Worm (Caenorhabditis elegans) whole organism, midembryonic: ENCODE data around the gene F56C4.1.

Source experiments
- T22C8.4 ChIP-seq: fragments of 200-800 bp; sonication (Bioruptor generic); IDR thresholded peaks from 2 replicates; pipeline ENCODE4 v1.3.6; 2022; ENCODE audit warnings: missing genetic modification characterization, missing compliant biosample characterization
- cog-1 ChIP-seq: sonication (generic microtip); optimal IDR thresholded peaks from 2 replicates; lab custom pipeline; 2016; ENCODE audit warnings: missing genetic modification characterization, missing compliant biosample characterization
- flt-1 ChIP-seq: fragments of 200-800 bp; sonication (Bioruptor generic); IDR thresholded peaks from 2 replicates; pipeline ENCODE4 v1.3.6; 2022; ENCODE audit warnings: missing genetic modification characterization, missing compliant biosample characterization
- klf-2 ChIP-seq: fragments of 200-800 bp; sonication (Bioruptor generic); conservative IDR thresholded peaks from 2 replicates; pipeline ENCODE4 v1.3.6; 2022; ENCODE audit warnings: missing genetic modification reagents, missing genetic modification characterization, missing compliant biosample characterization
- med-1 ChIP-seq: sonication (generic microtip); optimal IDR thresholded peaks from 2 replicates; lab custom pipeline; 2017; ENCODE audit warnings: missing genetic modification characterization, mild to moderate bottlenecking, missing compliant biosample characterization, antibody characterized with exemption, missing genetic modification reagents; ENCODE audit not compliant: insufficient read depth
- ref-1 ChIP-seq: fragments of 200-800 bp; sonication (Bioruptor generic); conservative IDR thresholded peaks from 2 replicates; pipeline ENCODE4 v1.3.6; 2022; ENCODE audit warnings: missing genetic modification reagents, missing genetic modification characterization, missing compliant biosample characterization
- tab-1 ChIP-seq: fragments of 200-800 bp; sonication (Bioruptor generic); IDR thresholded peaks from 2 replicates; pipeline ENCODE4 v1.3.6; 2022; ENCODE audit warnings: missing genetic modification characterization, missing compliant biosample characterization
- ztf-23 ChIP-seq: fragments of 200-800 bp; sonication (Bioruptor generic); IDR thresholded peaks from 2 replicates; pipeline ENCODE4 v1.3.6; 2022; ENCODE audit warnings: missing genetic modification reagents, missing genetic modification characterization, missing compliant biosample characterization
- ztf-29 ChIP-seq: fragments of 200-800 bp; sonication (Bioruptor generic); IDR thresholded peaks from 2 replicates; pipeline ENCODE4 v1.3.6; 2022; ENCODE audit warnings: missing genetic modification reagents, missing genetic modification characterization, missing compliant biosample characterization

F56C4.1 gene

DNA sequence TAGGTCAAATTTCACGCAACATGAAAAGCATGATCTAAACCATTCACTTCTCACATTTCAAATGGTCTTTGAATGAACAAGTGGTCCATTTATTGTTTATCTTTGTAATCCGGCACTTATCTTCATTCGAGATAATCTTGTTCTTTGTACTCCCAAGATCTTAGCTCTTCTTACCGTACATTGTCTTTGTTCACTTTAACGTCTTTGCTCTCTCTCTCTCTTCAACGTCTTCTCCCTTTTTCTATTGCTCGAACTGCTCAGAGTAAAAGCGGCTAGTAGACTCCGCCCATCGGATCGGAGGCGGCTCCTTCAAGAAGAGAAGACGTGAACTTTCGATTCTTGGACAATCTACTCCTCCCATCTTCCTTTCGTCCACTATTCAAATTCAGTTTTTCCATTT, at the start of gene F56C4.1:
F56C4.1 (plus strand) TSS at position 301 of the 400 bp plus-strand sequence.
- no peak for TF ChIP-seq ztf-29 (GFP tag; lab: Robert Waterston, UW)
- no peak for TF ChIP-seq klf-2 (GFP tag; lab: Robert Waterston, UW)
- TF ChIP-seq ztf-23 (GFP tag; lab: Robert Waterston, UW) = no peak
- no peak for TF ChIP-seq cog-1 (tag; lab: Kevin White, UChicago)
- TF ChIP-seq ref-1 (GFP tag; lab: Robert Waterston, UW) = no peak
- no peak for TF ChIP-seq tab-1 (GFP tag; lab: Robert Waterston, UW)
- TF ChIP-seq T22C8.4 (GFP tag; lab: Robert Waterston, UW) = no peak
- TF ChIP-seq med-1 (GFP tag; lab: Kevin White, UChicago) = no peak
- TF ChIP-seq flt-1 = no peak

DNA sequence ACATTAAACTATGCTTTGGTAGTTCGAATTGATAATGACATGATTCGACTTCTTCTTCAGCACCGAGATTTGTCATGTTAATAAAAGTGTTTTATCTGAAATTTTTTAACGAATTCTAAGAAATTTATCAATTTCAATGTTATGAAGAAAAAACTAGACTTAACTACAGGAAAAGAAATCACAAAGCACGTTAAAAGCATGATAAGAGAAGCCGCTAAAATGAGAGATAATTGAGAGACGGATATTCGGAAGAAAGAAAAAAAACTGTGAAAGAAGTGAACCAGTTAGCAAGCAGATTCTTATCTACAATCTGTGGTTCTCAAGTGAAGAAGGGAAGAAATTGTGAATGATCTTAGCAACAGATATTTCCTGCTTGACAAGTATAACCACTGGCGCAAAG, 47.7 kb upstream of the F56C4.1 start, which contains the start of gene C43F9.4:
C43F9.4 (minus strand) TSS at position 101 of the 400 bp plus-strand sequence.
- TF ChIP-seq T22C8.4 (GFP tag; lab: Robert Waterston, UW) (no peak), flt-1 (no peak), ztf-23 (GFP tag; lab: Robert Waterston, UW) (no peak), med-1 (GFP tag; lab: Kevin White, UChicago) (no peak), klf-2 (GFP tag; lab: Robert Waterston, UW) (no peak)

DNA sequence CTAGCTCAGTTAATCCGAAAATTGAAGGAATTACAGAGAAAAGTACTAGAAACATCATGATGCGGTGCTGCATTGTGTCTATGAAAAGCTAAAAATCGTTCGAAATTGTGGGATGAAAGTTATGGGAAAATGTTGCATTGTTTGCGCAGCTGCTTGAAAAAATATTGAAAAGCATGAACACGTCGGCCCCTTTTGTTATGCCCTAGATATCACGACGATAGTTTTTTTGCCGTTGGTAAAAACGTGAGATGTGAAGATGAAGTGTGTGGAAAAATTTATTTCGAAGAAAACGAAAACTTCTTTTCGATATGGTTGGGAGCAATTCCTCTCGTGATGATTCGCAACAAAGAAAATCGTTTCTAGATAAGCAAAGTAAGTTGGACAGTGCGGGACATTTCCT, 46.1 kb upstream of the F56C4.1 start, which contains the start of the genes C43F9.5 and nkb-2:
C43F9.5 (minus strand) TSS at position 101 of the 400 bp plus-strand sequence.
nkb-2 (plus strand) TSS at position 277 of the 400 bp plus-strand sequence.
- no peak for TF ChIP-seq ztf-29 (GFP tag; lab: Robert Waterston, UW)
- TF ChIP-seq med-1 (GFP tag; lab: Kevin White, UChicago) = no peak
- TF ChIP-seq cog-1 (tag; lab: Kevin White, UChicago) = no peak
- TF ChIP-seq ref-1 (GFP tag; lab: Robert Waterston, UW) = no peak

DNA sequence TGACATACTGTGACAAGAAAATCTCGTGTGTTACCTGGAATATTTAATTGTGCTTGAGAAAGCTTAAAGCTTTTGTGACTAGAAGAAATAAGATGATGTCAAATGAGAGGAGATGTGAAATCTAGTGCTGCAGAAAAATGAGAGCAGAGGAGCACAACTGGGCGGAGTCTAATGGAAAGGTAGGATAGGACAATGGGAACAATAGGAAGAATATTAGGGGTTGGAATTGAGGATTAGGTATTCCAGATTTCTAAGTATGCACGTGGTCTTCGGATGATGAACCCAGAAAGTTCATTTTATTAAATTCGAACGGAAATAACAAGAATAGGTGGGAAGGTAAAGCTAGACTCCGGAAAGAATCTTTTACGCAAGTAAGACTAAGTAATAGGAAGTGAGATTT, 43.2 kb upstream of the F56C4.1 start, which contains the start of gene C43F9.7:
C43F9.7 (minus strand) TSS at position 101 of the 400 bp plus-strand sequence.
- TF ChIP-seq ztf-23 (GFP tag; lab: Robert Waterston, UW) (no peak), ref-1 (GFP tag; lab: Robert Waterston, UW) (no peak), flt-1 (no peak), klf-2 (GFP tag; lab: Robert Waterston, UW) (no peak), ztf-29 (GFP tag; lab: Robert Waterston, UW) (no peak), med-1 (GFP tag; lab: Kevin White, UChicago) (no peak), cog-1 (tag; lab: Kevin White, UChicago) (no peak), tab-1 (GFP tag; lab: Robert Waterston, UW) (no peak), T22C8.4 (GFP tag; lab: Robert Waterston, UW) (no peak)

DNA sequence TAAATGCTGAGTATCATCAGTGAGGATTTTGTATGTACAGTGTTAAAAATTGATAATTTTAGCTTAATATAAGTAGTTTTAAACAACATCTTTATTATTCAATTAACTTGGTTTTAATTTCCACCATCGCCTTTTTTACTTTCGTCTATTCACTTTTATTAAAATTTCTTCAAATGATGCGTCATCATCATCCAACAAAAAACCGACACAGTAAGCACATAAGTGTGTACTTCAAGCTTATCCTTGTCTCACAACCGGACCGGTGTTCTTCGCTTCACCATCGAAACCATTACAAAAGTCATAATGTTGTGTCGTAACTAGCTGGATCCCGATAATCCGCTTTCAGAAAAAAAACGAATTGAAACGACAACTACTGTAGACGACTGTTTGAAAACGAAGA, 40.2 kb upstream of the F56C4.1 start, which contains the start of gene C43F9.11:
C43F9.11 (plus strand) TSS at position 301 of the 400 bp plus-strand sequence.
- TF ChIP-seq ref-1 (GFP tag; lab: Robert Waterston, UW) (no peak), ztf-29 (GFP tag; lab: Robert Waterston, UW) (no peak), T22C8.4 (GFP tag; lab: Robert Waterston, UW) (no peak), flt-1 (no peak), cog-1 (tag; lab: Kevin White, UChicago) (no peak), ztf-23 (GFP tag; lab: Robert Waterston, UW) (no peak), tab-1 (GFP tag; lab: Robert Waterston, UW) (no peak), klf-2 (GFP tag; lab: Robert Waterston, UW) (no peak), med-1 (GFP tag; lab: Kevin White, UChicago) (no peak)

DNA sequence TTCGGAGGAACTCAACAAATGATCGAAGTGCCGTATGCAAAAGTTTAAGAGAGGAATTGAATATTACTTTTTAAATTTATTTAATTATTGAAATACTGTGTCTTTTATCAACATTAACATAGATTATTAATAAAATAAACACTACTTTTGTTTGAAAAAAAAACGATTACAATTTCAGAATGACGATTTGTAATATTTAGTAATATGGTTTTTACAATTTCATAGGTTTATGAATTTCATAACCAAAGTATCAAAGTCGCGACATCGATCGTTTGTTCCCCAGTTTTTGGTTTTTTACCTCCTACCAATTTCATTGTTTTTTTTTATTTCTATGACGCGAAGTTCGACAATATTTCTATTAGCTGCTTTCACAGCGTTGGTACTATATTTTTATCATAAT, 36.8 kb upstream of the F56C4.1 start, which contains the start of gene R09H10.1:
R09H10.1 (plus strand) TSS at position 301 of the 400 bp plus-strand sequence.
- TF ChIP-seq ztf-23 (GFP tag; lab: Robert Waterston, UW) (no peak), klf-2 (GFP tag; lab: Robert Waterston, UW) (no peak), T22C8.4 (GFP tag; lab: Robert Waterston, UW) (no peak), ref-1 (GFP tag; lab: Robert Waterston, UW) (no peak), flt-1 (no peak), cog-1 (tag; lab: Kevin White, UChicago) (no peak), med-1 (GFP tag; lab: Kevin White, UChicago) (no peak), tab-1 (GFP tag; lab: Robert Waterston, UW) (no peak), ztf-29 (GFP tag; lab: Robert Waterston, UW) (no peak)

DNA sequence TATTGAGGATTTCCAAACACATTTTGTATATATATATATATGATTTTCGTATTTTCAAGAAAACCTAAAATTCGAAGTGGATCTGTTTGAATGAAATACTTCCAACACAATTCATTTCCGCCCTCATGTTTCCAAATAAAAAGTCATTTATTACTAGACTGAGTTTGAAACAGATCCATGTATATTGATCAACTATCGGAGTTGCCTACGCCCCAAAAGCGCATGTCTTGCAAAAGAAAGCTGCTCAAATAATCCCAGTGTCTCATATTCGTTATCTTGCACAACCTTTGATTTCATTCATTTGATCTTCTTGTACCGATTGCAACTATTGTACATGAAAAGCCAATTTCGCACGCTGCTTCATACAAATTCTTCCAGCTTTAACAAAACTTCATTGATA, 34.1 kb upstream of the F56C4.1 start, which contains the start of gene R09H10.2:
R09H10.2 (plus strand) TSS at position 301 of the 400 bp plus-strand sequence.
- no peak for TF ChIP-seq klf-2 (GFP tag; lab: Robert Waterston, UW)
- no peak for TF ChIP-seq tab-1 (GFP tag; lab: Robert Waterston, UW)
- TF ChIP-seq ref-1 (GFP tag; lab: Robert Waterston, UW) = no peak
- TF ChIP-seq T22C8.4 (GFP tag; lab: Robert Waterston, UW) = no peak
- no peak for TF ChIP-seq ztf-29 (GFP tag; lab: Robert Waterston, UW)
- TF ChIP-seq flt-1 = no peak
- TF ChIP-seq ztf-23 (GFP tag; lab: Robert Waterston, UW) = no peak
- TF ChIP-seq cog-1 (tag; lab: Kevin White, UChicago) = no peak

DNA sequence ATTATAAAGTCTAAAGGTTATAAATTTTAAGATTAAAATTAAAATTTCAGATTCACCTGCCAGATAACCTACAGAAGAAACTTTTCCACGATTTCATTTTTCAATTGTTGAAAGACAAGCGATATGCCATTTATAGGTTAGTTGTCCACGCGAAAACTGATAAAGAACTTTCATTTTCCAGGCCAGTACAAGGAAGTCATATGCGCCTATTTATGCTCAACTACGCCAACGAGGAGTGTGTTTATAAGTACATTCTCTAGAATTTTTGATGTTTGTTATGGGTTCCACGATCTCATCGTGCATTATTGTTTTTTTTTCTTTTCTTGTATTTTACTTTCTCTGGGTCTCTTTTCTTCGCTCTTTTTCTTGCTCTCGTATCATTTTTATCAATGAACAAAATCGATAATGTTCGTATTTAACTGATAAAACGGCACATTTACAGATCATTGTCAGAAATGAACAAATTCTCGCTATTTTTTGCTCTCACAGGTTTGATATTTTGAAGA, 30.1 kb upstream of the F56C4.1 start, which contains the start of gene R09H10.3:
R09H10.3 (plus strand) TSS at position 456 of the 506 bp plus-strand sequence.
- no peak for TF ChIP-seq flt-1
- no peak for TF ChIP-seq tab-1 (GFP tag; lab: Robert Waterston, UW)
- no peak for TF ChIP-seq ztf-23 (GFP tag; lab: Robert Waterston, UW)
- no peak for TF ChIP-seq T22C8.4 (GFP tag; lab: Robert Waterston, UW)
- no peak for TF ChIP-seq cog-1 (tag; lab: Kevin White, UChicago)
- TF ChIP-seq ref-1 (GFP tag; lab: Robert Waterston, UW) = no peak

DNA sequence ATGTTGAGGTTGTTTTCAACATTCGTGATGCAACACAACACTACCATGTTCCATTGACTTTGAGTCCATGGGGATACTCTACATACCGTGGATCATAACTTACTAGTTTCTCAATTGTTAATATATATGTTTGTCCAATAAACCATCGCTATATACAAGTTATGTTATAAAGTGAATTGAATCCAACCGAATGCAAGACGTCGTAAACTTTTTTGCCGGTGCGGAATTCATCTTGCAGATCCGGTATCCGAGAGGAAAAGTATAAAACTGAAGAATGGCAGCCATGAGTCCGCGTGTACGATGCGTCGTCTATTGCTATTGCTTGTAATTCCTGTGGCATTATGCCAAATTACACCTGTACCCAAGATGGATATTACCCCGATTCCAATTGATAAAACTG, 28.5 kb upstream of the F56C4.1 start, which contains the start of gene R09H10.6:
R09H10.6 (plus strand) TSS at position 301 of the 400 bp plus-strand sequence.
- TF ChIP-seq ztf-23 (GFP tag; lab: Robert Waterston, UW) = no peak
- TF ChIP-seq flt-1 = no peak
- no peak for TF ChIP-seq klf-2 (GFP tag; lab: Robert Waterston, UW)
- no peak for TF ChIP-seq med-1 (GFP tag; lab: Kevin White, UChicago)
- TF ChIP-seq cog-1 (tag; lab: Kevin White, UChicago) = no peak
- no peak for TF ChIP-seq ztf-29 (GFP tag; lab: Robert Waterston, UW)
- TF ChIP-seq tab-1 (GFP tag; lab: Robert Waterston, UW) = no peak
